Worm (Caenorhabditis elegans) whole organism, L1 larva: ENCODE measurements around the gene K09F6.6.

Experiments used
- aly-2 ChIP-seq: fragments of 150-350 bp; optimal IDR thresholded peaks from 2 replicates; lab custom pipeline; 2014; ENCODE audit warnings: missing biosample characterization, missing genetic modification characterization
- ama-1 ChIP-seq: fragments of 150-350 bp; optimal IDR thresholded peaks from 2 replicates; lab custom pipeline; 2014
- ceh-63 ChIP-seq: fragments of 200-800 bp; sonication (Bioruptor generic); optimal IDR thresholded peaks from 2 replicates; lab custom pipeline; 2018; ENCODE audit warnings: mild to moderate bottlenecking, missing genetic modification characterization, missing compliant biosample characterization
- jun-1 ChIP-seq: fragments of 150-350 bp; optimal IDR thresholded peaks from 2 replicates; lab custom pipeline; 2014; ENCODE audit warnings: missing biosample characterization, missing genetic modification reagents, missing genetic modification characterization
- lin-13 ChIP-seq: fragments of 150-350 bp; optimal IDR thresholded peaks from 2 replicates; lab custom pipeline; 2014; ENCODE audit warnings: missing biosample characterization, missing genetic modification reagents, missing genetic modification characterization
- lsy-2 ChIP-seq, 2 experiments: fragments of 150-350 bp; optimal IDR thresholded peaks; 2 replicates each; lab custom pipeline; 2014; ENCODE audit warnings: missing biosample characterization in 2 of 2, missing genetic modification characterization in 2 of 2
- mdl-1 ChIP-seq, 2 experiments: fragments of 150-350 bp; optimal IDR thresholded peaks; 2 replicates each; lab custom pipeline; 2014 to 2017; ENCODE audit warnings: missing biosample characterization in 2 of 2, missing genetic modification characterization in 2 of 2, inconsistent platforms in 1 of 2
- mep-1 ChIP-seq: fragments of 150-350 bp; optimal IDR thresholded peaks from 2 replicates; lab custom pipeline; 2014; ENCODE audit warnings: missing biosample characterization, missing genetic modification characterization
- swsn-7 ChIP-seq: sonication (generic microtip); optimal IDR thresholded peaks from 2 replicates; lab custom pipeline; 2016; ENCODE audit warnings: missing genetic modification characterization, missing compliant biosample characterization
- unc-62 ChIP-seq: fragments of 150-350 bp; optimal IDR thresholded peaks from 2 replicates; lab custom pipeline; 2014; ENCODE audit warnings: missing biosample characterization, missing genetic modification reagents, missing genetic modification characterization
- unc-86 ChIP-seq: sonication (generic microtip); optimal IDR thresholded peaks from 2 replicates; lab custom pipeline; 2016; ENCODE audit warnings: missing genetic modification characterization, missing compliant biosample characterization

DNA sequence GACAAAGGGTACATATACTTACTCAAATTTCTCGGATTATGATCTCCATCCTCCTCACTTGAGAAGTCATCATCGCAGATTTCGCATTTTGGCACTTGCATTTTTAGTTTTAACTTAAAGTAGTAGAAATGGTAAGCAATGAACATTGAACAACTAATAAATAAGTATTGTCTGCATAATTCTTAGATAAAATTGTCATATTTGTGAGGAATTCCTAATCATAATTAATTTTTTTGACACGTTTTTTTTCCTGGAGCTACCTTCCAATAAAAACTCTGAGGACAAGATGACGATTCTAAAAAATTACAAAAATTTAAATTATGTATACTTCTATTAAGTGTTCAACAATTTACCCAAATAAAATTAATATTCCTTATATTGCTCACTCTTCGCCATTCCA is 33.6 kb upstream of the K09F6.6 start, which contains the start of the genes trim-21 and B0281.1:
- TF ChIP-seq mep-1 (tag; lab: Kevin White, UChicago) (no peak), ama-1 (lab: Kevin White, UChicago) (no peak), ceh-63 (GFP tag; lab: Kevin White, UChicago) (no peak), unc-86 (no peak), lsy-2 (tag; optimal IDR thresholded peaks at IDR 0.05; lab: Kevin White, UChicago) (no peak), aly-2 (no peak), unc-62 (no peak), mdl-1 (tag; optimal IDR thresholded peaks at IDR 0.05; lab: Kevin White, UChicago) (no peak), lin-13 (no peak), swsn-7 (tag; lab: Kevin White, UChicago) (no peak), jun-1 (tag; lab: Kevin White, UChicago) (no peak)
